Fruit fly (Drosophila melanogaster) whole organism, prepupa: ENCODE measurements around the gene CG44774.

Experiments
- Blimp-1 ChIP-seq: fragments of 200-800 bp; sonication (Bioruptor generic); optimal IDR thresholded peaks from 3 replicates; lab custom pipeline; 2017; ENCODE audit warnings: missing biosample characterization, missing genetic modification characterization, mild to moderate bottlenecking, moderate library complexity, missing genetic modification reagents
- CG11294 ChIP-seq: fragments of 200-800 bp; sonication (Bioruptor generic); IDR thresholded peaks from 2 replicates; pipeline ENCODE4 v1.3.6; 2022; ENCODE audit warnings: missing biosample characterization, missing genetic modification characterization
- CG1621 ChIP-seq: fragments of 200-800 bp; sonication (Bioruptor generic); optimal IDR thresholded peaks from 3 replicates; lab custom pipeline; 2018; ENCODE audit warnings: missing biosample characterization, mild to moderate bottlenecking, missing genetic modification characterization
- CG16779 ChIP-seq: fragments of 200-800 bp; sonication (Bioruptor generic); optimal IDR thresholded peaks from 3 replicates; lab custom pipeline; 2017; ENCODE audit warnings: missing biosample characterization, mild to moderate bottlenecking, missing genetic modification characterization
- CG31627 ChIP-seq: fragments of 200-800 bp; sonication (Bioruptor generic); optimal IDR thresholded peaks from 3 replicates; lab custom pipeline; 2016; ENCODE audit warnings: missing biosample characterization, missing genetic modification characterization
- CG32006 ChIP-seq: fragments of 200-800 bp; sonication (Bioruptor generic); optimal IDR thresholded peaks from 3 replicates; lab custom pipeline; 2017; ENCODE audit warnings: missing biosample characterization, mild to moderate bottlenecking, missing genetic modification characterization
- CG34406 ChIP-seq: fragments of 200-800 bp; sonication (Bioruptor generic); optimal IDR thresholded peaks from 3 replicates; lab custom pipeline; 2016; ENCODE audit warnings: missing biosample characterization, missing genetic modification characterization
- CG3919 ChIP-seq: fragments of 200-800 bp; sonication (Bioruptor generic); optimal IDR thresholded peaks from 3 replicates; lab custom pipeline; 2016; ENCODE audit warnings: missing biosample characterization, missing genetic modification characterization
- CG4318 ChIP-seq: fragments of 200-800 bp; sonication (Bioruptor generic); optimal IDR thresholded peaks from 3 replicates; lab custom pipeline; 2017; ENCODE audit warnings: missing biosample characterization, mild to moderate bottlenecking, missing genetic modification characterization
- CG6276 ChIP-seq: fragments of 200-800 bp; sonication (Bioruptor generic); optimal IDR thresholded peaks from 2 replicates; lab custom pipeline; 2017; ENCODE audit warnings: missing biosample characterization, mild to moderate bottlenecking, missing genetic modification characterization
- CG6808 ChIP-seq: fragments of 200-800 bp; sonication (Bioruptor generic); optimal IDR thresholded peaks from 3 replicates; lab custom pipeline; 2017; ENCODE audit warnings: missing biosample characterization, missing genetic modification characterization, mild to moderate bottlenecking, moderate library complexity, missing genetic modification reagents
- CG7368 ChIP-seq: fragments of 200-800 bp; sonication (Bioruptor generic); optimal IDR thresholded peaks from 3 replicates; lab custom pipeline; 2016; ENCODE audit warnings: missing biosample characterization, missing genetic modification characterization
- CG8319 ChIP-seq: fragments of 200-800 bp; sonication (Bioruptor generic); optimal IDR thresholded peaks from 3 replicates; lab custom pipeline; 2016; ENCODE audit warnings: missing biosample characterization, missing genetic modification characterization
- Eip75B ChIP-seq: fragments of 200-800 bp; sonication (Bioruptor generic); optimal IDR thresholded peaks from 3 replicates; lab custom pipeline; 2016; ENCODE audit warnings: missing biosample characterization, missing genetic modification characterization
- Eip78C ChIP-seq: fragments of 200-800 bp; sonication (Bioruptor generic); peaks from one replicate; lab custom pipeline; 2016; ENCODE audit warnings: missing biosample characterization, missing genetic modification characterization
- Ets21C ChIP-seq: fragments of 200-800 bp; sonication (Bioruptor generic); optimal IDR thresholded peaks from 3 replicates; lab custom pipeline; 2016; ENCODE audit warnings: missing biosample characterization, missing genetic modification characterization
- Ets96B ChIP-seq: fragments of 200-800 bp; optimal IDR thresholded peaks from 2 replicates; lab custom pipeline; 2019; ENCODE audit warnings: missing biosample characterization, mild to moderate bottlenecking, missing genetic modification characterization, moderate library complexity
- Gug ChIP-seq: fragments of 200-800 bp; sonication (Bioruptor generic); IDR thresholded peaks from 2 replicates; pipeline ENCODE4 v1.3.6; 2022; ENCODE audit warnings: missing biosample characterization, missing genetic modification characterization
- Hr39 ChIP-seq: fragments of 200-800 bp; sonication (Bioruptor generic); optimal IDR thresholded peaks from 2 replicates; lab custom pipeline; 2016; ENCODE audit warnings: missing biosample characterization, missing genetic modification characterization
- Hr4 ChIP-seq: fragments of 200-800 bp; sonication (Bioruptor generic); optimal IDR thresholded peaks from 3 replicates; lab custom pipeline; 2016; ENCODE audit warnings: missing biosample characterization, missing genetic modification characterization
- Met ChIP-seq: fragments of 200-800 bp; sonication (Bioruptor generic); optimal IDR thresholded peaks from 3 replicates; lab custom pipeline; 2016; ENCODE audit warnings: missing biosample characterization, missing genetic modification characterization
- Sox102F ChIP-seq: fragments of 200-800 bp; sonication (Bioruptor generic); optimal IDR thresholded peaks from 2 replicates; lab custom pipeline; 2016; ENCODE audit warnings: missing biosample characterization, mild to moderate bottlenecking, missing genetic modification characterization
- Sox14 ChIP-seq: fragments of 200-800 bp; sonication (Bioruptor generic); optimal IDR thresholded peaks from 3 replicates; lab custom pipeline; 2016; ENCODE audit warnings: missing biosample characterization, missing genetic modification characterization
- Sox15 ChIP-seq: fragments of 200-800 bp; sonication (Bioruptor generic); optimal IDR thresholded peaks from 3 replicates; lab custom pipeline; 2016; ENCODE audit warnings: missing biosample characterization, missing genetic modification characterization
- achi ChIP-seq: fragments of 200-800 bp; sonication (Bioruptor generic); optimal IDR thresholded peaks from 3 replicates; lab custom pipeline; 2016; ENCODE audit warnings: missing biosample characterization, missing genetic modification characterization
- acj6 ChIP-seq: fragments of 200-800 bp; sonication (Bioruptor generic); optimal IDR thresholded peaks from 3 replicates; lab custom pipeline; 2016; ENCODE audit warnings: missing biosample characterization, missing genetic modification characterization
- cyc ChIP-seq: fragments of 200-800 bp; sonication (Bioruptor generic); optimal IDR thresholded peaks from 3 replicates; lab custom pipeline; 2016; ENCODE audit warnings: missing biosample characterization, missing genetic modification characterization
- dac ChIP-seq: fragments of 200-800 bp; sonication (Bioruptor generic); optimal IDR thresholded peaks from 2 replicates; lab custom pipeline; 2017; ENCODE audit warnings: missing biosample characterization, mild to moderate bottlenecking, missing genetic modification characterization
- dsx ChIP-seq: fragments of 200-800 bp; optimal IDR thresholded peaks from 3 replicates; lab custom pipeline; 2019; ENCODE audit warnings: missing biosample characterization, mild to moderate bottlenecking, missing genetic modification characterization, moderate library complexity; ENCODE audit not compliant: poor library complexity, severe bottlenecking
- esn ChIP-seq: fragments of 200-800 bp; sonication (Bioruptor generic); optimal IDR thresholded peaks from 2 replicates; lab custom pipeline; 2016; ENCODE audit warnings: missing biosample characterization, mild to moderate bottlenecking, missing genetic modification characterization, moderate library complexity
- fd59A ChIP-seq: fragments of 200-800 bp; sonication (Bioruptor generic); optimal IDR thresholded peaks from 2 replicates; lab custom pipeline; 2017; ENCODE audit warnings: missing biosample characterization, mild to moderate bottlenecking, missing genetic modification characterization, missing genetic modification reagents
- net ChIP-seq: fragments of 200-800 bp; sonication (Bioruptor generic); optimal IDR thresholded peaks from 3 replicates; lab custom pipeline; 2016; ENCODE audit warnings: missing biosample characterization, missing genetic modification characterization
- pdm3 ChIP-seq: fragments of 200-800 bp; sonication (Bioruptor generic); optimal IDR thresholded peaks from 3 replicates; lab custom pipeline; 2016; ENCODE audit warnings: missing biosample characterization, missing genetic modification characterization
- salr ChIP-seq, 2 experiments: fragments of 200-800 bp; sonication (Bioruptor generic); optimal IDR thresholded peaks; 3 replicates each; lab custom pipeline; 2016 to 2018; ENCODE audit warnings: missing biosample characterization in 2 of 2, missing genetic modification characterization in 2 of 2, mild to moderate bottlenecking in 1 of 2
- svp ChIP-seq: fragments of 200-800 bp; sonication (Bioruptor generic); peaks from one replicate; lab custom pipeline; 2016; ENCODE audit warnings: missing biosample characterization, missing genetic modification characterization
- topi ChIP-seq: fragments of 200-800 bp; sonication (Bioruptor generic); optimal IDR thresholded peaks from 3 replicates; lab custom pipeline; 2016; ENCODE audit warnings: missing biosample characterization, missing genetic modification characterization
- vri ChIP-seq: fragments of 200-800 bp; sonication (Bioruptor generic); optimal IDR thresholded peaks from 3 replicates; lab custom pipeline; 2016; ENCODE audit warnings: missing biosample characterization, mild to moderate bottlenecking, missing genetic modification characterization

The CG44774 gene

dm6 chrX:4911765-4912245 is 26.1 kb downstream of the CG44774 start (continued):
- peak; percentile 80 for TF ChIP-seq esn (GFP tag; lab: Kevin White, UChicago)
- peak; percentile 86 for TF ChIP-seq svp (GFP tag; lab: Kevin White, UChicago)
- TF ChIP-seq Hr4 (GFP tag; lab: Kevin White, UChicago): peak; percentile 73
- peak; percentile 91 for TF ChIP-seq CG32006
- peak; percentile 83 for TF ChIP-seq Sox14 (GFP tag; lab: Kevin White, UChicago)
- peak; percentile 36 for TF ChIP-seq vri (GFP tag; lab: Kevin White, UChicago)
- TF ChIP-seq CG16779 (tag; lab: Kevin White, UChicago): peak; percentile 91
- peak; percentile 81 for TF ChIP-seq topi (GFP tag; lab: Kevin White, UChicago)
- peak; percentile 48 for TF ChIP-seq CG8319
- peak; percentile 76 for TF ChIP-seq CG34406 (GFP tag; lab: Kevin White, UChicago)
- TF ChIP-seq Sox15 (GFP tag; lab: Kevin White, UChicago): peak; percentile 48
- TF ChIP-seq Sox102F: peak; percentile 67
- peak; percentile 65 for TF ChIP-seq Hr39 (GFP tag; lab: Kevin White, UChicago)
- peak; percentile 69 for TF ChIP-seq dac (GFP tag; lab: Kevin White, UChicago)
- peak; percentile 65 for TF ChIP-seq CG3919 (GFP tag; lab: Kevin White, UChicago)
- TF ChIP-seq dsx (GFP tag; lab: Kevin White, UChicago): peak; percentile 78
- peak; percentile 52 for TF ChIP-seq CG1621 (tag; lab: Kevin White, UChicago)
- peak; percentile 76 for TF ChIP-seq achi (GFP tag; lab: Kevin White, UChicago)
- peak; percentile 89 for TF ChIP-seq Eip78C (GFP tag; lab: Kevin White, UChicago)
- peak; percentile 87 for TF ChIP-seq CG6808 (GFP tag; lab: Kevin White, UChicago)
- peak; percentile 63 for TF ChIP-seq CG4318
- peak; percentile 41 for TF ChIP-seq Blimp-1 (GFP tag; lab: Kevin White, UChicago)
- TF ChIP-seq Met (GFP tag; lab: Kevin White, UChicago): peak; percentile 79
- peak; percentile 43 for TF ChIP-seq CG7368 (GFP tag; lab: Kevin White, UChicago)
- peak; percentile 60 for TF ChIP-seq acj6 (GFP tag; lab: Kevin White, UChicago)
- peak; percentile 77 for TF ChIP-seq Eip75B (GFP tag; lab: Kevin White, UChicago)
- peak; percentile 81 for TF ChIP-seq Ets96B (tag; lab: Kevin White, UChicago)

DNA sequence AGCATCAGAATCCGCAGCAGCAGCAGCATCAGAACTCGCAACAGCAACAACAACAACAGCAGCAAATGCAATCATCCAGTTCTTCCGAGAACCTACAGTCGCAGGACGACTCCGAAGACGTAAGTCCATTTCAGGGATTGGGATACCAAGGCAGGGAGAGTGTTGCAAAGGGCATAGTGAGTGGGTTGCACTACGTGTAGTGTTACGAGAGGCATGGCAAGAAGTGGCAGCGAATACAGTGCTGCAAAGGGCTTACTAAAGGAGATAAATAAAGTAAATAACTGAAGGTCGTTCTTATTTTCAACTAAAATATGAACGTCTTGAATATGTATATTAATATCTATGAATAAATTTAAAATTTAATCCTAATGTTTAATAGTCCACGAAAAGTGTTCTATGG is 26.8 kb downstream of the CG44774 start:
- no peak for TF ChIP-seq pdm3
- no peak for TF ChIP-seq CG4318
- TF ChIP-seq CG31627 (GFP tag; lab: Kevin White, UChicago): no peak
- TF ChIP-seq Ets21C (GFP tag; lab: Kevin White, UChicago): no peak
- no peak for TF ChIP-seq cyc
- no peak for TF ChIP-seq vri (GFP tag; lab: Kevin White, UChicago)
- TF ChIP-seq esn (GFP tag; lab: Kevin White, UChicago): no peak
- no peak for TF ChIP-seq net (GFP tag; lab: Kevin White, UChicago)
- TF ChIP-seq CG6276 (GFP tag; lab: Kevin White, UChicago): no peak
- TF ChIP-seq fd59A (GFP tag; lab: Kevin White, UChicago): no peak
- TF ChIP-seq salr (GFP tag; optimal IDR thresholded peaks at IDR 0.05; lab: Kevin White, UChicago): no peak
- no peak for TF ChIP-seq CG11294 (GFP tag; lab: Robert Waterston, UW)
- TF ChIP-seq Sox15 (GFP tag; lab: Kevin White, UChicago): no peak
- TF ChIP-seq svp (GFP tag; lab: Kevin White, UChicago): no peak
- no peak for TF ChIP-seq Gug (GFP tag; lab: Robert Waterston, UW)
- TF ChIP-seq achi (GFP tag; lab: Kevin White, UChicago): no peak
- TF ChIP-seq CG8319: no peak
